Fruit fly (Drosophila melanogaster): ENCODE results near the gene CG45122.

The CG45122 gene

dm6 chr3R:13063746-13064592, 20.0 kb downstream of the CG45122 start (continued):
- TF ChIP-seq Ssrp (tag; optimal IDR thresholded peaks at IDR 0.05): no peak
- TF ChIP-seq cad (GFP tag; optimal IDR thresholded peaks at IDR 0.05): no peak
- TF ChIP-seq vfl (GFP tag; optimal IDR thresholded peaks at IDR 0.05): no peak
- TF ChIP-seq Hand (GFP tag; optimal IDR thresholded peaks at IDR 0.05): no peak
- TF ChIP-seq H2.0 (GFP tag; IDR thresholded peaks at IDR 0.05): no peak
- TF ChIP-seq CG2889 (GFP tag; IDR thresholded peaks at IDR 0.05): no peak
- no peak for TF ChIP-seq tio (GFP tag; optimal IDR thresholded peaks at IDR 0.05)
- no peak for TF ChIP-seq ssp (GFP tag; IDR thresholded peaks at IDR 0.05)
- TF ChIP-seq ftz-f1 (GFP tag; optimal IDR thresholded peaks at IDR 0.05): peak; percentile 4
- no peak for TF ChIP-seq inv (GFP tag; IDR thresholded peaks at IDR 0.05; ENCODE audit: partially characterized antibody)
- TF ChIP-seq D19A (tag; optimal IDR thresholded peaks at IDR 0.05): no peak
- peak; percentile 33; the same call in 1 of the 2 replicates for TF ChIP-seq sisA (GFP tag; IDR thresholded peaks at IDR 0.05)
- peak; percentile 48 for TF ChIP-seq CG9727 (GFP tag; optimal IDR thresholded peaks at IDR 0.05)
- no peak for TF ChIP-seq CG12155 (GFP tag; optimal IDR thresholded peaks at IDR 0.05)
- peak; percentile 43; the same call in 2 of the 3 replicates for TF ChIP-seq knrl (GFP tag; IDR thresholded peaks at IDR 0.05; ENCODE audit: partially characterized antibody)
- peak; percentile 35 to 63 for TF ChIP-seq Trl (optimal IDR thresholded peaks at IDR 0.05)
- TF ChIP-seq Trl (GFP tag; optimal IDR thresholded peaks at IDR 0.05): no peak
- no peak for TF ChIP-seq CG14860 (GFP tag; IDR thresholded peaks at IDR 0.05; ENCODE audit: partially characterized antibody)
- TF ChIP-seq row (GFP tag; IDR thresholded peaks at IDR 0.05): peak; percentile 73
- TF ChIP-seq HLH54F (GFP tag; optimal IDR thresholded peaks at IDR 0.05): no peak
- TF ChIP-seq pzg (GFP tag; optimal IDR thresholded peaks at IDR 0.05): no peak
- TF ChIP-seq Abd-B (GFP tag; optimal IDR thresholded peaks at IDR 0.05): no peak
- no peak for TF ChIP-seq TFAM (GFP tag; optimal IDR thresholded peaks at IDR 0.05)
- TF ChIP-seq CG10274 (GFP tag; optimal IDR thresholded peaks at IDR 0.05): no peak
- TF ChIP-seq rib (GFP tag; IDR thresholded peaks at IDR 0.05): no peak
- no peak for TF ChIP-seq ara (GFP tag; IDR thresholded peaks at IDR 0.05)
- TF ChIP-seq mam (GFP tag; optimal IDR thresholded peaks at IDR 0.05): no peak
- no peak for TF ChIP-seq CG3995 (GFP tag; optimal IDR thresholded peaks at IDR 0.05)
- TF ChIP-seq pros (GFP tag; optimal IDR thresholded peaks at IDR 0.05): peak; percentile 26
- TF ChIP-seq tna (GFP tag; IDR thresholded peaks at IDR 0.05; ENCODE audit: partially characterized antibody): 0 out of 2 replicates have a peak, but pooled peaks have one; percentile 46
- no peak for TF ChIP-seq croc (GFP tag; conservative IDR thresholded peaks at IDR 0.05)
- TF ChIP-seq CoRest (tag; optimal IDR thresholded peaks at IDR 0.05): peak; percentile 83
- no peak for TF ChIP-seq cato (GFP tag; optimal IDR thresholded peaks at IDR 0.05; ENCODE audit: borderline replicate concordance)
- TF ChIP-seq gro (GFP tag; optimal IDR thresholded peaks at IDR 0.05): peak; percentile 17
- TF ChIP-seq Sox100B (GFP tag; optimal IDR thresholded peaks at IDR 0.05): no peak
- TF ChIP-seq CG8478 (optimal IDR thresholded peaks at IDR 0.05): peak; percentile 100
- peak; percentile 7 for TF ChIP-seq Hey (tag; optimal IDR thresholded peaks at IDR 0.05)
- TF ChIP-seq Usf (GFP tag; optimal IDR thresholded peaks at IDR 0.05): no peak
- no peak for TF ChIP-seq grn (GFP tag; optimal IDR thresholded peaks at IDR 0.05)
- no peak for TF ChIP-seq nerfin-2 (GFP tag; IDR thresholded peaks at IDR 0.05; ENCODE audit: partially characterized antibody)
- TF ChIP-seq CG6254 (GFP tag; optimal IDR thresholded peaks at IDR 0.05): no peak
- no peak for TF ChIP-seq CG4730 (GFP tag; IDR thresholded peaks at IDR 0.05)
- no peak for TF ChIP-seq CG9817 (tag; optimal IDR thresholded peaks at IDR 0.05)
- no peak for TF ChIP-seq BEAF-32 (GFP tag; optimal IDR thresholded peaks at IDR 0.05)
- TF ChIP-seq CG8290 (GFP tag; optimal IDR thresholded peaks at IDR 0.05): no peak
- TF ChIP-seq CG8290 (tag; optimal IDR thresholded peaks at IDR 0.05): no peak
- no peak for TF ChIP-seq CG14965 (GFP tag; optimal IDR thresholded peaks at IDR 0.05; ENCODE audit: borderline replicate concordance)
- no peak for TF ChIP-seq CG9932 (GFP tag; IDR thresholded peaks at IDR 0.05)
- TF ChIP-seq pho (GFP tag; optimal IDR thresholded peaks at IDR 0.05): no peak
- no peak for TF ChIP-seq Dip2 (GFP tag; IDR thresholded peaks at IDR 0.05)
